Fruit fly (Drosophila melanogaster) whole organism, prepupa: ENCODE results near the gene CG6654.

Experiments
- Blimp-1 ChIP-seq: fragments of 200-800 bp; sonication (Bioruptor generic); optimal IDR thresholded peaks from 3 replicates; lab custom pipeline; 2017; ENCODE audit warnings: missing biosample characterization, missing genetic modification characterization, mild to moderate bottlenecking, moderate library complexity, missing genetic modification reagents
- CG10631 ChIP-seq: fragments of 200-800 bp; sonication (Bioruptor generic); optimal IDR thresholded peaks from 2 replicates; lab custom pipeline; 2016; ENCODE audit warnings: missing biosample characterization, missing genetic modification characterization
- CG10669 ChIP-seq: fragments of 200-800 bp; sonication (Bioruptor generic); optimal IDR thresholded peaks from 3 replicates; lab custom pipeline; 2018; ENCODE audit warnings: missing biosample characterization, mild to moderate bottlenecking, missing genetic modification characterization, moderate library complexity
- CG11294 ChIP-seq: fragments of 200-800 bp; sonication (Bioruptor generic); IDR thresholded peaks from 2 replicates; pipeline ENCODE4 v1.3.6; 2022; ENCODE audit warnings: missing biosample characterization, missing genetic modification characterization
- CG11762 ChIP-seq: fragments of 200-800 bp; sonication (Bioruptor generic); optimal IDR thresholded peaks from 3 replicates; lab custom pipeline; 2016; ENCODE audit warnings: missing biosample characterization, missing genetic modification characterization; ENCODE audit not compliant: insufficient read depth
- CG11902 ChIP-seq: fragments of 200-800 bp; sonication (Bioruptor generic); optimal IDR thresholded peaks from 3 replicates; lab custom pipeline; 2016; ENCODE audit warnings: missing biosample characterization, missing genetic modification characterization
- CG15336 ChIP-seq: fragments of 200-800 bp; sonication (Bioruptor generic); IDR thresholded peaks from 2 replicates; pipeline ENCODE4 v1.3.6; 2022; ENCODE audit warnings: missing biosample characterization, missing genetic modification characterization
- CG1621 ChIP-seq: fragments of 200-800 bp; sonication (Bioruptor generic); optimal IDR thresholded peaks from 3 replicates; lab custom pipeline; 2018; ENCODE audit warnings: missing biosample characterization, mild to moderate bottlenecking, missing genetic modification characterization
- CG16779 ChIP-seq: fragments of 200-800 bp; sonication (Bioruptor generic); optimal IDR thresholded peaks from 3 replicates; lab custom pipeline; 2017; ENCODE audit warnings: missing biosample characterization, mild to moderate bottlenecking, missing genetic modification characterization
- CG31627 ChIP-seq: fragments of 200-800 bp; sonication (Bioruptor generic); optimal IDR thresholded peaks from 3 replicates; lab custom pipeline; 2016; ENCODE audit warnings: missing biosample characterization, missing genetic modification characterization
- CG3919 ChIP-seq: fragments of 200-800 bp; sonication (Bioruptor generic); optimal IDR thresholded peaks from 3 replicates; lab custom pipeline; 2016; ENCODE audit warnings: missing biosample characterization, missing genetic modification characterization
- CG4318 ChIP-seq: fragments of 200-800 bp; sonication (Bioruptor generic); optimal IDR thresholded peaks from 3 replicates; lab custom pipeline; 2017; ENCODE audit warnings: missing biosample characterization, mild to moderate bottlenecking, missing genetic modification characterization
- CG6163 ChIP-seq: fragments of 200-800 bp; sonication (Bioruptor generic); IDR thresholded peaks from 3 replicates; pipeline ENCODE4 v1.3.6; 2022; ENCODE audit warnings: missing biosample characterization, missing genetic modification characterization
- CG6276 ChIP-seq: fragments of 200-800 bp; sonication (Bioruptor generic); optimal IDR thresholded peaks from 2 replicates; lab custom pipeline; 2017; ENCODE audit warnings: missing biosample characterization, mild to moderate bottlenecking, missing genetic modification characterization
- CG6808 ChIP-seq: fragments of 200-800 bp; sonication (Bioruptor generic); optimal IDR thresholded peaks from 3 replicates; lab custom pipeline; 2017; ENCODE audit warnings: missing biosample characterization, missing genetic modification characterization, mild to moderate bottlenecking, moderate library complexity, missing genetic modification reagents
- CG6854 ChIP-seq: fragments of 200-800 bp; sonication (Bioruptor generic); optimal IDR thresholded peaks from 2 replicates; lab custom pipeline; 2017; ENCODE audit warnings: missing biosample characterization, mild to moderate bottlenecking, missing genetic modification characterization
- CG8632 ChIP-seq: fragments of 200-800 bp; sonication (Bioruptor generic); optimal IDR thresholded peaks from 3 replicates; lab custom pipeline; 2016; ENCODE audit warnings: missing biosample characterization, missing genetic modification characterization
- CG9139 ChIP-seq: fragments of 200-800 bp; sonication (Bioruptor generic); optimal IDR thresholded peaks from 3 replicates; lab custom pipeline; 2017; ENCODE audit warnings: missing biosample characterization, mild to moderate bottlenecking, missing genetic modification characterization
- Eip75B ChIP-seq: fragments of 200-800 bp; sonication (Bioruptor generic); optimal IDR thresholded peaks from 3 replicates; lab custom pipeline; 2016; ENCODE audit warnings: missing biosample characterization, missing genetic modification characterization
- Eip78C ChIP-seq: fragments of 200-800 bp; sonication (Bioruptor generic); peaks from one replicate; lab custom pipeline; 2016; ENCODE audit warnings: missing biosample characterization, missing genetic modification characterization
- Eip93F ChIP-seq: fragments of 200-800 bp; sonication (Bioruptor generic); optimal IDR thresholded peaks from 2 replicates; lab custom pipeline; 2016; ENCODE audit warnings: missing biosample characterization, mild to moderate bottlenecking, missing genetic modification characterization
- Gug ChIP-seq: fragments of 200-800 bp; sonication (Bioruptor generic); IDR thresholded peaks from 2 replicates; pipeline ENCODE4 v1.3.6; 2022; ENCODE audit warnings: missing biosample characterization, missing genetic modification characterization
- Hr38 ChIP-seq: sonication (Bioruptor generic); optimal IDR thresholded peaks from 2 replicates; lab custom pipeline; 2016; ENCODE audit warnings: missing biosample characterization, missing genetic modification characterization
- Hr4 ChIP-seq: fragments of 200-800 bp; sonication (Bioruptor generic); optimal IDR thresholded peaks from 3 replicates; lab custom pipeline; 2016; ENCODE audit warnings: missing biosample characterization, missing genetic modification characterization
- Met ChIP-seq: fragments of 200-800 bp; sonication (Bioruptor generic); optimal IDR thresholded peaks from 3 replicates; lab custom pipeline; 2016; ENCODE audit warnings: missing biosample characterization, missing genetic modification characterization
- Smox ChIP-seq: fragments of 200-800 bp; sonication (Bioruptor generic); optimal IDR thresholded peaks from 3 replicates; lab custom pipeline; 2016; ENCODE audit warnings: missing biosample characterization, missing genetic modification characterization
- Sox102F ChIP-seq: fragments of 200-800 bp; sonication (Bioruptor generic); optimal IDR thresholded peaks from 2 replicates; lab custom pipeline; 2016; ENCODE audit warnings: missing biosample characterization, mild to moderate bottlenecking, missing genetic modification characterization
- Sox14 ChIP-seq: fragments of 200-800 bp; sonication (Bioruptor generic); optimal IDR thresholded peaks from 3 replicates; lab custom pipeline; 2016; ENCODE audit warnings: missing biosample characterization, missing genetic modification characterization
- Sox15 ChIP-seq: fragments of 200-800 bp; sonication (Bioruptor generic); optimal IDR thresholded peaks from 3 replicates; lab custom pipeline; 2016; ENCODE audit warnings: missing biosample characterization, missing genetic modification characterization
- dac ChIP-seq: fragments of 200-800 bp; sonication (Bioruptor generic); optimal IDR thresholded peaks from 2 replicates; lab custom pipeline; 2017; ENCODE audit warnings: missing biosample characterization, mild to moderate bottlenecking, missing genetic modification characterization
- eg ChIP-seq: fragments of 200-800 bp; sonication (Bioruptor generic); IDR thresholded peaks from 3 replicates; pipeline ENCODE4 v1.3.6; 2022; ENCODE audit warnings: missing biosample characterization, missing genetic modification characterization
- esn ChIP-seq: fragments of 200-800 bp; sonication (Bioruptor generic); optimal IDR thresholded peaks from 2 replicates; lab custom pipeline; 2016; ENCODE audit warnings: missing biosample characterization, mild to moderate bottlenecking, missing genetic modification characterization, moderate library complexity
- fd59A ChIP-seq: fragments of 200-800 bp; sonication (Bioruptor generic); optimal IDR thresholded peaks from 2 replicates; lab custom pipeline; 2017; ENCODE audit warnings: missing biosample characterization, mild to moderate bottlenecking, missing genetic modification characterization, missing genetic modification reagents
- fd85E ChIP-seq: fragments of 200-800 bp; sonication (Bioruptor generic); optimal IDR thresholded peaks from 3 replicates; lab custom pipeline; 2016; ENCODE audit warnings: missing biosample characterization, missing genetic modification characterization
- fkh ChIP-seq: fragments of 200-800 bp; sonication (Bioruptor generic); optimal IDR thresholded peaks from 3 replicates; lab custom pipeline; 2017; ENCODE audit warnings: missing biosample characterization, mild to moderate bottlenecking, missing genetic modification characterization, moderate library complexity
- pdm3 ChIP-seq: fragments of 200-800 bp; sonication (Bioruptor generic); optimal IDR thresholded peaks from 3 replicates; lab custom pipeline; 2016; ENCODE audit warnings: missing biosample characterization, missing genetic modification characterization
- spab ChIP-seq: fragments of 200-800 bp; sonication (Bioruptor generic); optimal IDR thresholded peaks from 2 replicates; lab custom pipeline; 2017; ENCODE audit warnings: missing biosample characterization, mild to moderate bottlenecking, missing genetic modification characterization, missing genetic modification reagents
- ss ChIP-seq, 2 experiments: fragments of 200-800 bp; sonication (Bioruptor generic); optimal IDR thresholded peaks; 2 replicates in 1 of 2; 3 replicates in 1 of 2; lab custom pipeline; 2017 to 2018; ENCODE audit warnings: mild to moderate bottlenecking in 2 of 2, missing biosample characterization in 2 of 2, missing genetic modification characterization in 2 of 2, moderate library complexity in 1 of 2
- svp ChIP-seq: fragments of 200-800 bp; sonication (Bioruptor generic); peaks from one replicate; lab custom pipeline; 2016; ENCODE audit warnings: missing biosample characterization, missing genetic modification characterization
- topi ChIP-seq: fragments of 200-800 bp; sonication (Bioruptor generic); optimal IDR thresholded peaks from 3 replicates; lab custom pipeline; 2016; ENCODE audit warnings: missing biosample characterization, missing genetic modification characterization
- vri ChIP-seq: fragments of 200-800 bp; sonication (Bioruptor generic); optimal IDR thresholded peaks from 3 replicates; lab custom pipeline; 2016; ENCODE audit warnings: missing biosample characterization, mild to moderate bottlenecking, missing genetic modification characterization

CG6654 gene

DNA sequence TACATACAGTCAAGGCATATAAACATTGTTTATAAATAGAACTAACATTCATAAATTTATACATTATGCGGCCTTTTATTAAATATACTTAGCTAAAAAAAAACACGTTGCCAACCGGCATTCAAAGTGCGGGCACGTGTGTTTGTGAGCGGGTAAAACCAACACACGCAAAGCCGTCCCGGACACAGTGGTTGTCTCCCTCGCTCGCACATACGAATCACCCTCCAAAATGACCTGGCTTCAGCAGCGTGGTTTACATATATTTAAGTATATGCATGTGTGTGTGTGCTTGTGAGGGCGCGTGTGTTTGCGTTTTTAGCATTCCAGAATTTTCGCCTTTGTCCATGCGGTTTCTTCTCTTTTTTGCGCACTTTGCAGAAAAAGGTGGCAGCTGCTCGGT, 30.0 kb upstream of the CG6654 start:
- no peak for TF ChIP-seq Hr38 (GFP tag; lab: Kevin White, UChicago)
- TF ChIP-seq CG8632 (GFP tag; lab: Kevin White, UChicago): no peak
- TF ChIP-seq spab: no peak
- TF ChIP-seq eg (GFP tag; lab: Robert Waterston, UW): no peak
- peak; percentile 21; the same call in 1 of the 2 replicates for TF ChIP-seq CG15336 (GFP tag; lab: Robert Waterston, UW)
- peak; percentile 4 for TF ChIP-seq CG16779
- TF ChIP-seq CG10669: no peak
- TF ChIP-seq Met (GFP tag; lab: Kevin White, UChicago): peak; percentile 41
- peak; percentile 31 to 41 for TF ChIP-seq ss (GFP tag; optimal IDR thresholded peaks at IDR 0.05; lab: Kevin White, UChicago)
- peak; percentile 5 for TF ChIP-seq topi
- no peak for TF ChIP-seq Blimp-1 (GFP tag; lab: Kevin White, UChicago)
- no peak for TF ChIP-seq CG6276 (GFP tag; lab: Kevin White, UChicago)
- TF ChIP-seq CG9139 (GFP tag; lab: Kevin White, UChicago): no peak
- TF ChIP-seq Gug: no peak
- TF ChIP-seq vri (GFP tag; lab: Kevin White, UChicago): peak; percentile 50
- no peak for TF ChIP-seq CG10631 (GFP tag; lab: Kevin White, UChicago)
- peak; percentile 91 for TF ChIP-seq svp (GFP tag; lab: Kevin White, UChicago)
- no peak for TF ChIP-seq CG31627 (GFP tag; lab: Kevin White, UChicago)
- peak; percentile 1 for TF ChIP-seq Eip93F (GFP tag; lab: Kevin White, UChicago)
- peak; percentile 73 for TF ChIP-seq Eip78C (GFP tag; lab: Kevin White, UChicago)
- TF ChIP-seq pdm3: peak; percentile 2
- TF ChIP-seq CG11902 (GFP tag; lab: Kevin White, UChicago): no peak
- TF ChIP-seq fd59A (GFP tag; lab: Kevin White, UChicago): no peak
- TF ChIP-seq fd85E: no peak
- peak; percentile 38 for TF ChIP-seq esn (GFP tag; lab: Kevin White, UChicago)
- no peak for TF ChIP-seq Sox15 (GFP tag; lab: Kevin White, UChicago)
- peak; percentile 84 for TF ChIP-seq Sox14 (GFP tag; lab: Kevin White, UChicago)
- TF ChIP-seq Smox: peak; percentile 13
- no peak for TF ChIP-seq CG4318 (GFP tag; lab: Kevin White, UChicago)
- TF ChIP-seq CG6163 (GFP tag; lab: Robert Waterston, UW): peak; percentile 60
- TF ChIP-seq Eip75B (GFP tag; lab: Kevin White, UChicago): peak; percentile 27
- TF ChIP-seq CG3919: peak; percentile 14
- no peak for TF ChIP-seq dac (GFP tag; lab: Kevin White, UChicago)
- peak; percentile 21 for TF ChIP-seq CG1621 (tag; lab: Kevin White, UChicago)
- no peak for TF ChIP-seq CG11294 (GFP tag; lab: Robert Waterston, UW)
- peak; percentile 57 for TF ChIP-seq fkh (GFP tag; lab: Kevin White, UChicago)
- TF ChIP-seq CG6808: no peak
- TF ChIP-seq Hr4 (GFP tag; lab: Kevin White, UChicago): no peak
- peak; percentile 33 for TF ChIP-seq Sox102F (GFP tag; lab: Kevin White, UChicago)
- TF ChIP-seq CG6854 (GFP tag; lab: Kevin White, UChicago): no peak
- no peak for TF ChIP-seq CG11762 (GFP tag; lab: Kevin White, UChicago)

DNA sequence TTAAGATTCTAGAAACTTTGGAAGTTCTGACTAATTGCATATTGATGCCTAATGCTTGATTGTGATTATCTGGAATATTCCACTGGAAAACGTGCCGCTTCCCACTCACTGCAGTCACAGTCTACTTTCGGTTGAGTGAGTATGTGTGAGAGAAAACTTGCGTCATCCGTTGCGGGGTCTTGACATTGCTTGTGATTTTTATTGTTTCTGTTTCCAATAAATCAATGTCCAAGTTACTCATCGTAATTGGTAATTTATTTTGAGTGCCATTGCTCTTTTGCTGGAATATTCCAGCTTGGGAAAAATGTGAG, 29.5 kb upstream of the CG6654 start:
- TF ChIP-seq CG6854 (GFP tag; lab: Kevin White, UChicago) (no peak), CG10631 (GFP tag; lab: Kevin White, UChicago) (no peak), vri (GFP tag; lab: Kevin White, UChicago) (peak; percentile 41), CG6276 (GFP tag; lab: Kevin White, UChicago) (no peak), ss (GFP tag; optimal IDR thresholded peaks at IDR 0.05; lab: Kevin White, UChicago) (no peak)
